Worm (Caenorhabditis elegans) whole organism, early embryonic: Measurements from ENCODE around the gene txbp-3.
"Not testable (repeated sequence)": the region's sequence is repeated elsewhere in the genome, so short reads cannot be mapped to it uniquely, and the experiment has no call there.

Experiments used
- B0310.2 ChIP-seq: sonication (generic microtip); optimal IDR thresholded peaks from 2 replicates; lab custom pipeline; 2016; ENCODE audit warnings: mild to moderate bottlenecking, missing genetic modification characterization, missing compliant biosample characterization
- F13C5.2 ChIP-seq: sonication (generic microtip); optimal IDR thresholded peaks from 2 replicates; lab custom pipeline; 2017; ENCODE audit warnings: mild to moderate bottlenecking, missing genetic modification characterization, inconsistent platforms, missing compliant biosample characterization
- aly-1 ChIP-seq: sonication (generic microtip); optimal IDR thresholded peaks from 2 replicates; lab custom pipeline; 2016; ENCODE audit warnings: missing genetic modification characterization, missing compliant biosample characterization
- ama-1 ChIP-seq: fragments of 150-350 bp; optimal IDR thresholded peaks from 2 replicates; lab custom pipeline; 2014
- ceh-13 ChIP-seq: fragments of 200-800 bp; sonication (Bioruptor generic); optimal IDR thresholded peaks from 2 replicates; lab custom pipeline; 2018; ENCODE audit warnings: mild to moderate bottlenecking, missing genetic modification characterization, missing compliant biosample characterization
- ceh-36 ChIP-seq: sonication (generic microtip); optimal IDR thresholded peaks from 2 replicates; lab custom pipeline; 2016; ENCODE audit warnings: missing genetic modification characterization, inconsistent platforms, missing compliant biosample characterization
- ets-7 ChIP-seq: sonication (generic microtip); optimal IDR thresholded peaks from 2 replicates; lab custom pipeline; 2016; ENCODE audit warnings: missing genotype, missing genetic modification characterization, missing compliant biosample characterization
- flt-1 ChIP-seq: fragments of 200-800 bp; sonication (Bioruptor generic); IDR thresholded peaks from 2 replicates; pipeline ENCODE4 v1.3.6; 2022; ENCODE audit warnings: missing genetic modification characterization, missing compliant biosample characterization
- hmbx-1 ChIP-seq: sonication (generic microtip); optimal IDR thresholded peaks from 2 replicates; lab custom pipeline; 2016; ENCODE audit warnings: mild to moderate bottlenecking, missing genetic modification characterization, missing compliant biosample characterization
- hmg-4 ChIP-seq: fragments of 200-800 bp; sonication (Bioruptor generic); optimal IDR thresholded peaks from 2 replicates; lab custom pipeline; 2018; ENCODE audit warnings: mild to moderate bottlenecking, missing genetic modification characterization, missing compliant biosample characterization
- hnd-1 ChIP-seq: sonication (generic microtip); optimal IDR thresholded peaks from 2 replicates; lab custom pipeline; 2016; ENCODE audit warnings: missing genetic modification characterization, missing compliant biosample characterization
- pes-1 ChIP-seq: fragments of 200-800 bp; sonication (Bioruptor generic); IDR thresholded peaks from 2 replicates; pipeline ENCODE4 v1.3.6; 2022; ENCODE audit warnings: missing genetic modification reagents, missing genetic modification characterization, missing compliant biosample characterization
- scrt-1 ChIP-seq: fragments of 200-800 bp; sonication (Bioruptor generic); IDR thresholded peaks from 2 replicates; pipeline ENCODE4 v1.3.6; 2022; ENCODE audit warnings: missing genetic modification characterization, missing compliant biosample characterization
- sea-1 ChIP-seq: fragments of 200-800 bp; sonication (Bioruptor generic); conservative IDR thresholded peaks from 2 replicates; pipeline ENCODE4 v1.3.6; 2022; ENCODE audit warnings: missing genetic modification characterization, missing compliant biosample characterization
- tbx-11 ChIP-seq: fragments of 200-800 bp; sonication (Bioruptor generic); IDR thresholded peaks from 2 replicates; pipeline ENCODE4 v1.3.6; 2022; ENCODE audit warnings: missing genetic modification characterization, missing compliant biosample characterization
- tbx-37 ChIP-seq: fragments of 200-800 bp; sonication (Bioruptor generic); conservative IDR thresholded peaks from 2 replicates; pipeline ENCODE4 v1.3.6; 2022; ENCODE audit warnings: missing genetic modification reagents, missing genetic modification characterization, missing compliant biosample characterization
- tra-4 ChIP-seq: sonication (generic microtip); optimal IDR thresholded peaks from 2 replicates; lab custom pipeline; 2017; ENCODE audit warnings: missing genetic modification characterization, missing compliant biosample characterization

txbp-3 gene

ce11 chrIII:5062406-5062805, 15.1 kb upstream of the txbp-3 start, which contains the start of gene C45G9.4:
Gene C45G9.4 (plus strand): TSS chrIII:5062706.
- TF ChIP-seq scrt-1 (GFP tag; lab: Robert Waterston, UW); tbx-11 (GFP tag; lab: Robert Waterston, UW); hmbx-1 (tag; lab: Kevin White, UChicago): not testable (repeated sequence)

ce11 chrIII:5061798-5062197, 14.5 kb upstream of the txbp-3 start, which contains the start of gene C45G9.10:
Gene C45G9.10 (minus strand): TSS chrIII:5061898.
- no peak for TF ChIP-seq hnd-1 (tag; lab: Kevin White, UChicago)

- not testable (repeated sequence) for TF ChIP-seq tbx-11 (GFP tag; lab: Robert Waterston, UW); hnd-1 (tag; lab: Kevin White, UChicago); hmbx-1 (tag; lab: Kevin White, UChicago)
Measured at ce11 chrIII:5055709-5056108, 8.4 kb upstream of the txbp-3 start, which contains the start of gene C45G9.9. Gene C45G9.9 (minus strand): TSS chrIII:5055809.

DNA sequence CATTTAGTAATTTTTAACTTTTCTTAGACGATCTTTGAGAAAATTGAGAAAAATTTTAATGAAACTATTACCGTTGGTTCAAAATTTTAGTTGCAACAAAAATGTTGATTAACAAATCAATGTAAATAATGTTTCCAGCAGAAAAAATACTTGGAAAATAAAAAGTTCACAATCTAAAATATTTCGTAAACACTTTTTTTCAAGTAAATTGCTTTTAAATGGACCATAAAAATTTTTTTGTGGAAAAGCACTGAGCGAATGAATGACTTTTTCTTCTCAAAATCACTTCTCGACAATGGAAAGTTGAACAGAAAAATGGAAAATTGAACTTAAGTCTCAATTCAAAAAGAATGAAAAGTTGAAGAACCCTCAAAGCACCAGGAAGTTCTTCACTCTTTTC, 6.3 kb upstream of the txbp-3 start, which contains the start of gene C45G9.8:
TSS of gene C45G9.8 (minus strand) at position 101 of the 400 bp plus-strand sequence.
- TF ChIP-seq tbx-37 (GFP tag; lab: Robert Waterston, UW) (no peak), tra-4 (no peak), hmg-4 (GFP tag; lab: Kevin White, UChicago) (no peak), tbx-11 (GFP tag; lab: Robert Waterston, UW) (no peak), aly-1 (no peak), hmbx-1 (tag; lab: Kevin White, UChicago) (no peak), ceh-13 (GFP tag; lab: Kevin White, UChicago) (no peak), sea-1 (GFP tag; lab: Robert Waterston, UW) (no peak), pes-1 (no peak), scrt-1 (GFP tag; lab: Robert Waterston, UW) (no peak)

- TF ChIP-seq ama-1 (lab: Kevin White, UChicago) (no peak), ceh-13 (GFP tag; lab: Kevin White, UChicago) (no peak), hnd-1 (tag; lab: Kevin White, UChicago) (no peak)
Measured at ce11 chrIII:5051949-5052348, 4.7 kb upstream of the txbp-3 start, which contains the start of gene C45G9.15. Gene C45G9.15 (minus strand): TSS chrIII:5052049.

DNA sequence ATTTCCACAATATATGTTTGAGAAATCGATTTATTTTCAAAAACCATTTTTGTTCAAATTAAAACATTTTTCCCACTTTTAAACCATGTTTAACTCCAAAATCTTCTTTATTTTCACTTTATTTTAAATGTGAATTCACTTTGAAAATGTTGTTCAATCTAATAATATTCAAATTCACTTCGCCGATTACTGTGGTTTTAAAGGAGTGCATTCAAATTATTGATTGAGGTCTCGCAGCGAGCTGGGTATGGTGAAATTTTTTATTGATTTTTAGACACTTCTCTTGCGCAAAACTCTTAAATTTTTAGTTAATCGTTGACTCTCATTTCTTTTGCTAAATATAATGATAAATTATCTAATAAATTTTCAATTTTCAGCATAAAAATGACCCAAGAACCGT, 481 bp upstream of the txbp-3 start, which contains the start of gene C45G9.5:
TSS of gene C45G9.5 (plus strand) at position 378 of the 400 bp plus-strand sequence.
- TF ChIP-seq hmbx-1 (tag; lab: Kevin White, UChicago) (no peak), sea-1 (GFP tag; lab: Robert Waterston, UW) (no peak), ama-1 (lab: Kevin White, UChicago) (no peak), scrt-1 (GFP tag; lab: Robert Waterston, UW) (no peak), F13C5.2 (tag; lab: Kevin White, UChicago) (no peak), tra-4 (no peak), flt-1 (GFP tag; lab: Robert Waterston, UW) (no peak), pes-1 (no peak), aly-1 (no peak), tbx-11 (GFP tag; lab: Robert Waterston, UW) (no peak), ceh-36 (tag; lab: Kevin White, UChicago) (no peak), hnd-1 (tag; lab: Kevin White, UChicago) (no peak), ets-7 (tag; lab: Kevin White, UChicago) (no peak), B0310.2 (no peak), tbx-37 (GFP tag; lab: Robert Waterston, UW) (no peak), hmg-4 (GFP tag; lab: Kevin White, UChicago) (no peak)

DNA sequence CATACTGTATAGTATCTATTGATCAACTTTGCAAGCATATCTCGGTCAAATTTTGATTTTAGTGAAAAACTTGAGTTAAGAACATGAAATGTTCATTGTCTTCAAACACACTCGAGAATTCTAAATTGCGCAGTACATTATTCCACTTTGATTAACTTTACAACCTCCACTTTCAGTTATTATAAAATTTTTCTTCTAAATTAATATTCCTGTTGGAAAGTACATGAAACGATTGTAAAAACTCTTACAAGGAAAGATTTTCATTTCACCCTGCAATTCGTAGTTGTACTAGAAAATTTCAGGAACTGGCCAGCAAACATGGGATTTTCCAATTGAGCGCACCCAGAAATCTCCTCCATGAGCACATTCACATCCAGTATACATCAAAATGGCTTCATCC, 2.5 kb downstream of the txbp-3 start, which contains the start of gene C45G9.14:
TSS of gene C45G9.14 (plus strand) at position 301 of the 400 bp plus-strand sequence.
- TF ChIP-seq scrt-1 (GFP tag; lab: Robert Waterston, UW) (no peak), pes-1 (no peak), flt-1 (GFP tag; lab: Robert Waterston, UW) (no peak), F13C5.2 (tag; lab: Kevin White, UChicago) (no peak), aly-1 (no peak), hmbx-1 (tag; lab: Kevin White, UChicago) (no peak), ama-1 (lab: Kevin White, UChicago) (no peak)

ce11 chrIII:5042112-5042511, 5.1 kb downstream of the txbp-3 start, which contains the start of gene nlp-43:
Gene nlp-43 (plus strand): TSS chrIII:5042412.
- TF ChIP-seq scrt-1 (GFP tag; lab: Robert Waterston, UW), result no peak
- TF ChIP-seq ceh-36 (tag; lab: Kevin White, UChicago), result no peak
- TF ChIP-seq flt-1 (GFP tag; lab: Robert Waterston, UW), result no peak
- TF ChIP-seq F13C5.2 (tag; lab: Kevin White, UChicago), result no peak
- no peak for TF ChIP-seq hmg-4 (GFP tag; lab: Kevin White, UChicago)
- TF ChIP-seq aly-1, result no peak
- TF ChIP-seq hnd-1 (tag; lab: Kevin White, UChicago), result no peak
- TF ChIP-seq sea-1 (GFP tag; lab: Robert Waterston, UW), result no peak
- no peak for TF ChIP-seq ama-1 (lab: Kevin White, UChicago)
- no peak for TF ChIP-seq pes-1
- TF ChIP-seq tbx-37 (GFP tag; lab: Robert Waterston, UW), result no peak
- TF ChIP-seq tbx-11 (GFP tag; lab: Robert Waterston, UW), result no peak
